Fruit fly (Drosophila melanogaster) Kc167 (cell line): ENCODE results near the gene CG8944.

Experiments
- Myc ChIP-seq: fragments of >200 bp; optimal IDR thresholded peaks from 2 replicates; lab custom pipeline; 2017; ENCODE audit warnings: missing external identifiers
- Sin3A ChIP-seq: fragments of >200 bp; optimal IDR thresholded peaks from 2 replicates; lab custom pipeline; 2018; ENCODE audit warnings: missing external identifiers
- h ChIP-seq: fragments of >200 bp; optimal IDR thresholded peaks from 3 replicates; lab custom pipeline; 2018; ENCODE audit warnings: missing external identifiers
- insv ChIP-seq: fragments of >200 bp; optimal IDR thresholded peaks from 3 replicates; lab custom pipeline; 2018; ENCODE audit warnings: missing external identifiers
- psq ChIP-seq: fragments of >200 bp; optimal IDR thresholded peaks from 2 replicates; lab custom pipeline; 2017; ENCODE audit warnings: missing external identifiers
- ttk ChIP-seq: sonication (Bioruptor generic); optimal IDR thresholded peaks from 2 replicates; lab custom pipeline; 2017; ENCODE audit warnings: missing external identifiers

Gene CG8944

DNA sequence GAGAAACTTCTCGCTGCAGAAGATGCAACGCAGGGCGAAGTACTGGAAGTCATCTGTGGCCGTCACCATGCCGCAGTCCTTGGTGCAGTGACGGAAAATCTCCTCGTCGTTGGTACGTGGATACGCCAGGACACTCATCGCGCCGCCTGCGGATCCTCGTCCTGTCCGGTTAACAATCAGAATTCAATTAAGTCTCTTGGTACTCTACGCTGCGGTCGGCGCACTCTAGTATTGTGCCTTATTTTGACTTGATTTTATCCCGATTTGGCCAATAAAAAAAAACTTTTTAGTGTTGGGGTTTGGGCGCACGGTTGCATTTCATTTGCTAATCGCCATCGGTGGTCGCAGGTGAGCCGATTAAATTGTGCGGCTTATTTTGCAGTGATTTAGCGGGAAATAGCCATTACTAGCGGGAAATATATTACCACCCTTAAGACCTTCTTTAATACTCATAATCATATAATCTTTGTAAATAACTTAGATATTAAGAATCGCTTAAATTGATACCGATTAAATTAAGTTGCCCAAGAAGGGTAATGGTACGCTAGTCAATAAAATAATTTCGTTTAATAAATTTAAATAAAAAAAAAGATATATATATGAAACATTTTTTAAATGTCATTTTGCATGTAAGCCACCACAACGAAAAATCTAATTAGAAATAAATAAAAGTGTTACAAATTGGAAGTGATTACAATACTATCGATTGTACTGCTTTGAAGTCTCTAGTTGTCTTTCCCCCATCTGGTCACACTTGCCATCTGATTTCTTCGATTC lies at the start of gene CG8944, which contains the start of gene CCT6:
Gene CG8944, minus strand, starts transcription at position 327 of the 777 bp plus-strand sequence.
Gene CCT6, plus strand, starts transcription at position 744 of the 777 bp plus-strand sequence.
- TF ChIP-seq Myc (no peak), psq (no peak), ttk (lab: Kevin White, UChicago) (no peak), Sin3A (lab: Kevin White, UChicago) (no peak), insv (no peak), h (lab: Kevin White, UChicago) (no peak)

dm6 chrX:15788235-15789187 lies 42.5 kb upstream of the CG8944 start, which contains the start of gene Rhp:
Gene Rhp, plus strand, starts transcription at chrX:15788897.
- TF ChIP-seq ttk (lab: Kevin White, UChicago) (no peak), psq (no peak), insv (no peak), Sin3A (lab: Kevin White, UChicago) (no peak), h (lab: Kevin White, UChicago) (no peak), Myc (no peak)

DNA sequence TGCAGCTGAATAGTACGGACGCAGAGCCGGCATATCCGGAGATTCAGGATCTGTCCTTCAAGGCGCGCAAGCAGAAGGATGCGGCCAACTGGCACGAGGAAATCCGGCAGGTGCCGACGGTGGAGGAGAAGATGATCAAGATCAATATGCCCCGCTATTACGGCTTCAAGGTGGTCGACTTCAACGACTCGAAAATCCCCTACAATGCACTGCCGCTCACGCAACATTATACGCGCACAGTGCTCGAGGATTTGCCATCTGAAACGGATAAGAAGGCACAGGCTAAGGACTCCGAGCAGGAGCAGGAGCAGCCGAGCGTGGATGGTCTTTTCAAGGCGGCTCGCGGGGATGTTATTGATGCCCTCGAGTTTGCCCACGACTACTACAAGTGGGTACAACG lies 40.2 kb upstream of the CG8944 start:
- TF ChIP-seq ttk (lab: Kevin White, UChicago) (no peak), insv (no peak), Sin3A (lab: Kevin White, UChicago) (no peak), h (lab: Kevin White, UChicago) (no peak), psq (no peak), Myc (no peak)

DNA sequence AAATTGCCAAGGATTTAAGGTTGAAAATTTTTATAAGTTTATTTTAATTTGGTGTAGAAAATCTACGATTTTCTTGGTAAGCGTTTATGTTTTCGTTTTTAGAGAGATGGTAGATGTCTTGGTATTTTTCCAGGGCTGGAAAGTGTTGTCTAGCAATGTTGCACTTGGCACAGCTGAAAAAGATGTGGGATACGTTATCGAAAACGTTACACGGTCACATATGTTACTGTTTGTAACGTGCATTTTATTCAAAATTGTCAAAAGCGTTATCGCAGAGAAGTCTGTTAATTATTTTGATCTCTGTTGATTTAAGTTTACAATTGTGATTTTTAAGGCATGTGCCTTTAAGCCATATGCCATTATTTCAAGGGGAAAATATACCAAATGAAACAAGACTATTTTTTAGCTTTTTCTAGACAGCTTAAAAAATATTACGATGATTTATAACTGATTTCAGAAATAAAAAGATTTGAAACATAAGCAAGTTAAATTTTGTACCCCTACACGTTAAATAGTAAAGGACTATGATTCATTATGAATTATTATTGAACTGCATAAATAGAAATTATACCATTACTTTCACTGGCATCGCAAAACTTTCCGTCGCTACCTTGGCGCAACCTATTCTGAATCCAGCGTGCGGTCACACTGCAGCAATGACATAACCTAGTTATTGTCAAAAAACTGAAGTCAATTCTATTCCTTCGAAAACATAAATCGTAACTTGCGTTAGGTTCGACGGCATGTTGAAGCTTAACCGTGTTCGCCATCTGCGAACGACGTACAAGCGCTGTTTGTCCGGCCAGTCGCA lies 39.6 kb upstream of the CG8944 start, which contains the start of the genes Paf-AHalpha and mRpS30:
Gene Paf-AHalpha, minus strand, starts transcription at position 155 of the 811 bp plus-strand sequence.
Gene mRpS30, plus strand, starts transcription at position 619 of the 811 bp plus-strand sequence.
- TF ChIP-seq ttk (lab: Kevin White, UChicago): no peak
- TF ChIP-seq insv: no peak
- no peak for TF ChIP-seq Sin3A (lab: Kevin White, UChicago)
- TF ChIP-seq Myc: no peak
- no peak for TF ChIP-seq h (lab: Kevin White, UChicago)
- no peak for TF ChIP-seq psq

DNA sequence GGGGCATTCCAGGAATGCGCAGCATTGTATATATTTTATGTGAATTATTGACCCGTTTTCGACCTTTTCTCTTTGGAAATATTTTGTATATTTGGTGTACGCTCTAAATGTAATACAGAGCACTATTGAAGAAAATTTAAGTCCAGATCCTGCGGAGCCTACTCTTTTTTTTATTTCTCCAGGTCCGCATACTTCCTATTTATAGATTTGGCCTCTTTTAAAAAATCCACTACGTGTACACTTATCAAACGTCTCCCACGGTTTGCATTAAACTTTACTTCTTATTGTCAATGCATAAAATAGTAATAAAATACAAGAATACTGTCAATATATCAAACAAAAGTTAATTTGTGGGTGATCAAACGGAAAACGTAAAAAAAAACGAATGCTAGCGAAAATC lies 37.6 kb upstream of the CG8944 start, which contains the start of gene Efhc1.1:
Gene Efhc1.1, minus strand, starts transcription at position 101 of the 400 bp plus-strand sequence.
- TF ChIP-seq Myc (no peak), insv (no peak), h (lab: Kevin White, UChicago) (no peak), psq (no peak), ttk (lab: Kevin White, UChicago) (no peak), Sin3A (lab: Kevin White, UChicago) (no peak)

DNA sequence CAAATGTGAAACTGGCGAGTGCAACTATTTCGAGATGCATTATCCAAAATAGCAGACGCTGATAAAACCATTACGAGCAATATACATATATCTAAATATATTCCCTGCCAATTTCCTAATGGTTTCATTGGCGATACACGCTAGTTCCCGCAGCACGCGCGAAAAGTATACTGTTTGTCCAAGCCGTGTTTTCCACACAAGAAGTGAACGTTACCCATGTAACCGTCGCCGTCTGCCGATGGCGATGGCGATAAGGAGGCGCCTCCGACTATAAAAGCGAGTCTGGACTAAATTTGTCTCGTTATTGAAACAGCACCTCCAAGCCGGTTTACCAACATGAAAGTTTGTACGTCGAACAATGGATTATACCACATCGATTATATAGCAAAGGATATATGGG lies 32.8 kb upstream of the CG8944 start, which contains the start of gene CG43673:
Gene CG43673, plus strand, starts transcription at position 301 of the 400 bp plus-strand sequence.
- no peak for TF ChIP-seq h (lab: Kevin White, UChicago)
- no peak for TF ChIP-seq Myc
- TF ChIP-seq psq: no peak
- TF ChIP-seq insv: no peak
- no peak for TF ChIP-seq Sin3A (lab: Kevin White, UChicago)
- no peak for TF ChIP-seq ttk (lab: Kevin White, UChicago)

DNA sequence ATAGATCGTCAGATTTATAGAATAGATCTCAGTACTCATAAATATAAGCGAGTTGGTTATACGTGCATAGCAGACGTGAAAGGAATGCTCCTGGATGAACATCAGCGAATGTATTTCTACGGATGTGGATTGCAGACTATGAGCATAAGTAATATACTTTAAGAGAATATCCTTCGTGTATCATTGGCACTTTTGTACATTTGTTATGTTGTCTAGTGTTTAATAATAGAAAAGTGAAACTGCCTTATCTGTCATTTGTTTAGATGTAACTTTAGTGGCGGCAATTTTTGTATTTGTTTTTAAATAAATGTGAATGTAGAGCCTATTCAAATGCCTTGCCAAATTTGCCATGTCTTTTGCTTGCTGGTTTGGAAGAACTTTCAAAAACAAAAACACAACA lies 26.6 kb upstream of the CG8944 start, which contains the start of gene CG43672:
Gene CG43672, plus strand, starts transcription at position 301 of the 400 bp plus-strand sequence.
- TF ChIP-seq ttk (lab: Kevin White, UChicago) (no peak), Sin3A (lab: Kevin White, UChicago) (no peak), psq (no peak), insv (no peak), Myc (no peak), h (lab: Kevin White, UChicago) (no peak)

- no peak for TF ChIP-seq h (lab: Kevin White, UChicago)
- TF ChIP-seq ttk (lab: Kevin White, UChicago): no peak
- TF ChIP-seq Sin3A (lab: Kevin White, UChicago): no peak
- no peak for TF ChIP-seq insv
- TF ChIP-seq psq: no peak
- TF ChIP-seq Myc: no peak
Observed at dm6 chrX:15769457-15769856, 23.4 kb upstream of the CG8944 start, which contains the start of gene CG33172. Gene CG33172, plus strand, starts transcription at chrX:15769664.

- TF ChIP-seq insv (no peak), Sin3A (lab: Kevin White, UChicago) (no peak), psq (no peak), h (lab: Kevin White, UChicago) (no peak), Myc (no peak), ttk (lab: Kevin White, UChicago) (no peak)
Observed at dm6 chrX:15766395-15766866, 20.4 kb upstream of the CG8944 start, which contains the start of gene CG8952. Gene CG8952, minus strand, starts transcription at chrX:15766445.

dm6 chrX:15762723-15763122 lies 16.7 kb upstream of the CG8944 start, which contains the start of gene Polr3A:
Gene Polr3A, plus strand, starts transcription at chrX:15762956.
- no peak for TF ChIP-seq h (lab: Kevin White, UChicago)
- TF ChIP-seq Myc: no peak
- no peak for TF ChIP-seq Sin3A (lab: Kevin White, UChicago)
- no peak for TF ChIP-seq ttk (lab: Kevin White, UChicago)
- no peak for TF ChIP-seq psq
- TF ChIP-seq insv: no peak

DNA sequence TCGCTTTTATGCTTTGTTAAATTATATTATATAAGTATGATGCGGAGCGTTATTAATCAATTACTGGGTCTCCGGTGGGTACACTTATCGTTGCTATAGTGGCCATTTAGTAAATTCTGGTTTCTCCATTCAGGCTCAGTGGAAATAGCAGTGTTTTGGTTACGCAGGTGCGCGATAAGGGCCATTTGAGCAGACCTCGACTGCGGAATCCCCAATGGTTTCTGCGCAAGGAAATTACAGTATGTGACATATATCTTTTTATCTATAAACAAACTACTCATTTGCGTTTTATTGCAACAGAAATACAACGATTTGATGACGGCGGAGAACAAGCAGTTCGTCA lies 15.2 kb upstream of the CG8944 start:
- TF ChIP-seq Sin3A (lab: Kevin White, UChicago): no peak
